Fruit fly (Drosophila melanogaster) whole organism, embryonic: Measurements from ENCODE around the gene CG7370.

Experiments
- Asciz ChIP-seq: fragments of 200-800 bp; sonication (Bioruptor generic); optimal IDR thresholded peaks from 2 replicates; lab custom pipeline; 2017; ENCODE audit warnings: missing biosample characterization, mild to moderate bottlenecking, missing genetic modification characterization, missing genetic modification reagents
- Atf-2 ChIP-seq: fragments of 200-800 bp; sonication (Bioruptor generic); optimal IDR thresholded peaks from 2 replicates; lab custom pipeline; 2016; ENCODE audit warnings: missing biosample characterization, missing genetic modification characterization
- Atf3 ChIP-seq: fragments of 200-800 bp; sonication (Bioruptor generic); optimal IDR thresholded peaks from 3 replicates; lab custom pipeline; 2016; ENCODE audit warnings: missing biosample characterization, missing genetic modification characterization
- Bteb2 ChIP-seq: fragments of 200-800 bp; sonication (Bioruptor generic); optimal IDR thresholded peaks from 2 replicates; lab custom pipeline; 2016; ENCODE audit warnings: missing biosample characterization, missing genetic modification characterization
- CG10366 ChIP-seq: fragments of 200-800 bp; sonication (Bioruptor generic); IDR thresholded peaks from 2 replicates; pipeline ENCODE4 v1.3.6; 2022; ENCODE audit warnings: missing biosample characterization, missing genetic modification characterization
- CG11695 ChIP-seq: fragments of 200-800 bp; sonication (Bioruptor generic); IDR thresholded peaks from 3 replicates; pipeline ENCODE4 v1.3.6; 2022; ENCODE audit warnings: missing biosample characterization, missing genetic modification characterization
- CG11696 ChIP-seq: fragments of 200-800 bp; sonication (Bioruptor generic); IDR thresholded peaks from 2 replicates; pipeline ENCODE4 v1.3.6; 2022; ENCODE audit warnings: missing biosample characterization, missing genetic modification characterization
- CG13287 ChIP-seq: fragments of 200-800 bp; sonication (Bioruptor generic); IDR thresholded peaks from 2 replicates; pipeline ENCODE4 v1.3.6; 2022; ENCODE audit warnings: missing biosample characterization, missing genetic modification characterization; ENCODE audit not compliant: partially characterized antibody
- CG1529 ChIP-seq: fragments of 200-800 bp; sonication (Bioruptor generic); optimal IDR thresholded peaks from 3 replicates; lab custom pipeline; 2018; ENCODE audit warnings: missing biosample characterization, missing genetic modification characterization
- CG1602 ChIP-seq: fragments of 200-800 bp; sonication (Bioruptor generic); optimal IDR thresholded peaks from 3 replicates; lab custom pipeline; 2016; ENCODE audit warnings: missing biosample characterization, missing genetic modification characterization
- CG16813 ChIP-seq: fragments of 200-800 bp; sonication (Bioruptor generic); IDR thresholded peaks from 3 replicates; pipeline ENCODE4 v1.3.6; 2022; ENCODE audit warnings: missing biosample characterization, missing genetic modification characterization; ENCODE audit not compliant: partially characterized antibody
- CG18599 ChIP-seq: fragments of 200-800 bp; sonication (Bioruptor generic); optimal IDR thresholded peaks from 3 replicates; lab custom pipeline; 2017; ENCODE audit warnings: missing biosample characterization, missing genetic modification characterization, mild to moderate bottlenecking, moderate library complexity, missing genetic modification reagents
- CG2875 ChIP-seq: fragments of 200-800 bp; sonication (Bioruptor generic); optimal IDR thresholded peaks from 2 replicates; lab custom pipeline; 2017; ENCODE audit warnings: missing biosample characterization, mild to moderate bottlenecking, missing genetic modification characterization, missing genetic modification reagents
- CG3065 ChIP-seq: fragments of 200-800 bp; sonication (Bioruptor generic); optimal IDR thresholded peaks from 2 replicates; lab custom pipeline; 2016; ENCODE audit warnings: missing biosample characterization, missing genetic modification characterization
- CG32772 ChIP-seq: fragments of 200-800 bp; sonication (Bioruptor generic); IDR thresholded peaks from 2 replicates; pipeline ENCODE4 v1.3.6; 2022; ENCODE audit warnings: missing biosample characterization, missing genetic modification characterization
- CG34376 ChIP-seq: fragments of 200-800 bp; sonication (Bioruptor generic); optimal IDR thresholded peaks from 2 replicates; lab custom pipeline; 2018; ENCODE audit warnings: missing biosample characterization, mild to moderate bottlenecking, missing genetic modification characterization
- CG4404 ChIP-seq: fragments of 200-800 bp; sonication (Bioruptor generic); IDR thresholded peaks from 2 replicates; pipeline ENCODE4 v1.3.6; 2022; ENCODE audit warnings: missing biosample characterization, missing genetic modification characterization
- CG5245 ChIP-seq: fragments of 200-800 bp; sonication (Bioruptor generic); optimal IDR thresholded peaks from 3 replicates; lab custom pipeline; 2016; ENCODE audit warnings: missing biosample characterization, missing genetic modification characterization
- CG6813 ChIP-seq: fragments of 200-800 bp; sonication (Bioruptor generic); optimal IDR thresholded peaks from 2 replicates; lab custom pipeline; 2017; ENCODE audit warnings: missing biosample characterization, missing genetic modification characterization, mild to moderate bottlenecking, moderate library complexity, missing genetic modification reagents
- CG9215 ChIP-seq: fragments of 200-800 bp; sonication (Bioruptor generic); IDR thresholded peaks from 2 replicates; pipeline ENCODE4 v1.3.6; 2022; ENCODE audit warnings: missing biosample characterization, missing genetic modification characterization
- CG9817 ChIP-seq: fragments of 200-800 bp; sonication (Bioruptor generic); optimal IDR thresholded peaks from 2 replicates; lab custom pipeline; 2018; ENCODE audit warnings: missing biosample characterization, mild to moderate bottlenecking, missing genetic modification characterization, moderate library complexity
- Camta ChIP-seq: fragments of 200-800 bp; sonication (Bioruptor generic); optimal IDR thresholded peaks from 2 replicates; lab custom pipeline; 2016; ENCODE audit warnings: missing biosample characterization, missing genetic modification characterization
- CrebB ChIP-seq: fragments of 200-800 bp; sonication (Bioruptor generic); optimal IDR thresholded peaks from 3 replicates; lab custom pipeline; 2018; ENCODE audit warnings: missing biosample characterization, mild to moderate bottlenecking, missing genetic modification characterization
- Dip2 ChIP-seq: fragments of 200-800 bp; sonication (Bioruptor generic); IDR thresholded peaks from 2 replicates; pipeline ENCODE4 v1.3.6; 2022; ENCODE audit warnings: missing biosample characterization, missing genetic modification characterization
- Dll ChIP-seq: fragments of 200-800 bp; sonication (Bioruptor generic); IDR thresholded peaks from 4 replicates; pipeline ENCODE4 v1.3.6; 2022; ENCODE audit warnings: missing biosample characterization, missing genetic modification characterization; ENCODE audit not compliant: partially characterized antibody
- E2f2 ChIP-seq: fragments of 200-800 bp; sonication (Bioruptor generic); IDR thresholded peaks from 2 replicates; pipeline ENCODE4 v1.3.6; 2022; ENCODE audit warnings: missing biosample characterization, missing genetic modification characterization
- Elba2 ChIP-seq: fragments of 200-800 bp; sonication (Bioruptor generic); optimal IDR thresholded peaks from 3 replicates; lab custom pipeline; 2016; ENCODE audit warnings: missing biosample characterization, missing genetic modification characterization
- Fer3 ChIP-seq: fragments of 200-800 bp; sonication (Bioruptor generic); optimal IDR thresholded peaks from 2 replicates; lab custom pipeline; 2018; ENCODE audit warnings: missing biosample characterization, mild to moderate bottlenecking, missing genetic modification characterization, moderate library complexity
- GATAe ChIP-seq: fragments of 200-800 bp; sonication (Bioruptor generic); conservative IDR thresholded peaks from 2 replicates; pipeline ENCODE4 v1.3.6; 2022; ENCODE audit warnings: missing biosample characterization, missing genetic modification characterization
- Gsc ChIP-seq: fragments of 200-800 bp; sonication (Bioruptor generic); IDR thresholded peaks from 2 replicates; pipeline ENCODE4 v1.3.6; 2022; ENCODE audit warnings: missing biosample characterization, missing genetic modification characterization
- HHEX ChIP-seq: fragments of 200-800 bp; sonication (Bioruptor generic); optimal IDR thresholded peaks from 3 replicates; lab custom pipeline; 2017; ENCODE audit warnings: missing biosample characterization, mild to moderate bottlenecking, missing genetic modification characterization, missing genetic modification reagents
- Hsf ChIP-seq: fragments of 200-800 bp; sonication (Bioruptor generic); optimal IDR thresholded peaks from 3 replicates; lab custom pipeline; 2016; ENCODE audit warnings: missing biosample characterization, missing genetic modification characterization
- NC2β ChIP-seq: fragments of 200-800 bp; sonication (Bioruptor generic); optimal IDR thresholded peaks from 2 replicates; lab custom pipeline; 2016; ENCODE audit warnings: missing biosample characterization, missing genetic modification characterization
- Taf1 ChIP-seq: fragments of 200-800 bp; sonication (Bioruptor generic); IDR thresholded peaks from 2 replicates; pipeline ENCODE4 v1.3.6; 2022; ENCODE audit warnings: missing biosample characterization, missing genetic modification characterization
- Trl ChIP-seq, 3 experiments: fragments of >200 bp in 2 of 3; fragments of 200-800 bp in 1 of 3; sonication (Bioruptor generic) in 1 of 3; optimal IDR thresholded peaks; 2 replicates in 1 of 3; 3 replicates in 2 of 3; lab custom pipeline; 2016 to 2017; ENCODE audit warnings: missing biosample characterization in 1 of 3, missing genetic modification characterization in 1 of 3
- crc ChIP-seq: fragments of 200-800 bp; sonication (Bioruptor generic); optimal IDR thresholded peaks from 2 replicates; lab custom pipeline; 2016; ENCODE audit warnings: missing biosample characterization, missing genetic modification characterization
- dimm ChIP-seq: fragments of 200-800 bp; sonication (Bioruptor generic); IDR thresholded peaks from 2 replicates; pipeline ENCODE4 v1.3.6; 2022; ENCODE audit warnings: missing biosample characterization, missing genetic modification characterization
- dm ChIP-seq: fragments of 200-800 bp; sonication (Bioruptor generic); optimal IDR thresholded peaks from 3 replicates; lab custom pipeline; 2016; ENCODE audit warnings: missing biosample characterization, missing genetic modification characterization
- dmrt11E ChIP-seq: fragments of 200-800 bp; sonication (Bioruptor generic); optimal IDR thresholded peaks from 3 replicates; lab custom pipeline; 2018; ENCODE audit warnings: missing biosample characterization, mild to moderate bottlenecking, missing genetic modification characterization, moderate library complexity
- dmrt99B ChIP-seq: fragments of 200-800 bp; sonication (Bioruptor generic); optimal IDR thresholded peaks from 2 replicates; lab custom pipeline; 2018; ENCODE audit warnings: missing biosample characterization, mild to moderate bottlenecking, missing genetic modification characterization, moderate library complexity
- gfzf ChIP-seq: fragments of 200-800 bp; sonication (Bioruptor generic); optimal IDR thresholded peaks from 2 replicates; lab custom pipeline; 2016; ENCODE audit warnings: missing biosample characterization, mild to moderate bottlenecking, missing genetic modification characterization, moderate library complexity
- odd ChIP-seq: fragments of 200-800 bp; sonication (Bioruptor generic); optimal IDR thresholded peaks from 2 replicates; lab custom pipeline; 2017; ENCODE audit warnings: missing biosample characterization, mild to moderate bottlenecking, missing genetic modification characterization
- onecut ChIP-seq: fragments of 200-800 bp; sonication (Bioruptor generic); IDR thresholded peaks from 2 replicates; pipeline ENCODE4 v1.3.6; 2022; ENCODE audit warnings: missing biosample characterization, missing genetic modification characterization
- pita ChIP-seq: fragments of 200-800 bp; sonication (Bioruptor generic); optimal IDR thresholded peaks from 2 replicates; lab custom pipeline; 2017; ENCODE audit warnings: missing biosample characterization, mild to moderate bottlenecking, missing genetic modification characterization
- sob ChIP-seq: fragments of 200-800 bp; sonication (Bioruptor generic); IDR thresholded peaks from 2 replicates; pipeline ENCODE4 v1.3.6; 2022; ENCODE audit warnings: missing biosample characterization, missing genetic modification characterization
- sug ChIP-seq: fragments of 200-800 bp; optimal IDR thresholded peaks from 2 replicates; lab custom pipeline; 2019; ENCODE audit warnings: missing biosample characterization, mild to moderate bottlenecking, missing genetic modification characterization, moderate library complexity
- tap ChIP-seq: fragments of 200-800 bp; optimal IDR thresholded peaks from 3 replicates; lab custom pipeline; 2019; ENCODE audit warnings: missing biosample characterization, mild to moderate bottlenecking, missing genetic modification characterization, moderate library complexity
- twi ChIP-seq: fragments of 200-800 bp; optimal IDR thresholded peaks from 2 replicates; lab custom pipeline; 2019; ENCODE audit warnings: missing biosample characterization, mild to moderate bottlenecking, missing genetic modification characterization, moderate library complexity
- unc-4 ChIP-seq: fragments of 200-800 bp; sonication (Bioruptor generic); IDR thresholded peaks from 2 replicates; pipeline ENCODE4 v1.3.6; 2022; ENCODE audit warnings: missing biosample characterization, missing genetic modification characterization; ENCODE audit not compliant: partially characterized antibody
- vfl ChIP-seq: fragments of 200-800 bp; sonication (Bioruptor generic); optimal IDR thresholded peaks from 2 replicates; lab custom pipeline; 2016; ENCODE audit warnings: missing biosample characterization, missing genetic modification characterization

The CG7370 gene

dm6 chr3L:21728616-21729047 is 41.0 kb upstream of the CG7370 start, which contains the start of the genes CG11247 and Polr2H (continued):
- TF ChIP-seq CG4404 (GFP tag; lab: Robert Waterston, UW) (peak; percentile 95), tap (tag; lab: Kevin White, UChicago) (no peak), crc (GFP tag; lab: Kevin White, UChicago) (peak; percentile 84), dmrt11E (tag; lab: Kevin White, UChicago) (peak; percentile 89), onecut (GFP tag; lab: Robert Waterston, UW) (peak; percentile 61), CG16813 (peak; percentile 86), CG18599 (GFP tag; lab: Kevin White, UChicago) (peak; percentile 76), CG6813 (GFP tag; lab: Kevin White, UChicago) (no peak), sob (peak; percentile 94), NC2β (peak; percentile 94), GATAe (GFP tag; lab: Robert Waterston, UW) (peak; percentile 81), CG2875 (GFP tag; lab: Kevin White, UChicago) (peak; percentile 41), pita (no peak), Dll (GFP tag; lab: Robert Waterston, UW) (peak; percentile 87), odd (GFP tag; lab: Kevin White, UChicago) (peak; percentile 29), CG32772 (GFP tag; lab: Robert Waterston, UW) (peak; percentile 92), Hsf (GFP tag; lab: Kevin White, UChicago) (peak; percentile 97), CG11695 (peak; percentile 76; the same call in 2 of the 3 replicates), twi (tag; lab: Kevin White, UChicago) (peak; percentile 83), Atf-2 (GFP tag; lab: Kevin White, UChicago) (peak; percentile 90), CG5245 (GFP tag; lab: Kevin White, UChicago) (peak; percentile 81), dm (GFP tag; lab: Kevin White, UChicago) (peak; percentile 95), Taf1 (GFP tag; lab: Robert Waterston, UW) (peak; percentile 79), CG1529 (GFP tag; lab: Kevin White, UChicago) (peak; percentile 60), gfzf (GFP tag; lab: Kevin White, UChicago) (peak; percentile 60), CG9215 (GFP tag; lab: Robert Waterston, UW) (peak; percentile 95), CG10366 (peak; percentile 93), CG3065 (peak; percentile 84), Camta (GFP tag; lab: Kevin White, UChicago) (peak; percentile 91), vfl (GFP tag; lab: Kevin White, UChicago) (peak; percentile 86), E2f2 (GFP tag; lab: Robert Waterston, UW) (peak; percentile 59), Fer3 (tag; lab: Kevin White, UChicago) (peak; percentile 81), CG13287 (peak; percentile 85), CG9817 (tag; lab: Kevin White, UChicago) (peak; percentile 94), HHEX (GFP tag; lab: Kevin White, UChicago) (peak; percentile 71), CG1602 (GFP tag; lab: Kevin White, UChicago) (peak; percentile 93), Atf3 (GFP tag; lab: Kevin White, UChicago) (peak; percentile 90), CG11696 (GFP tag; lab: Robert Waterston, UW) (peak; percentile 46; the same call in 1 of the 2 replicates), CrebB (tag; lab: Kevin White, UChicago) (peak; percentile 76), Asciz (no peak), Elba2 (GFP tag; lab: Kevin White, UChicago) (peak; percentile 79), dimm (GFP tag; lab: Robert Waterston, UW) (peak; percentile 69), dmrt99B (tag; lab: Kevin White, UChicago) (peak; percentile 72), Gsc (GFP tag; lab: Robert Waterston, UW) (peak; percentile 86), Trl (optimal IDR thresholded peaks at IDR 0.05; lab: Kevin White, UChicago) (no peak), Trl (GFP tag; optimal IDR thresholded peaks at IDR 0.05; lab: Kevin White, UChicago) (peak; percentile 95), Bteb2 (GFP tag; lab: Kevin White, UChicago) (peak; percentile 80), sug (tag; lab: Kevin White, UChicago) (peak; percentile 88), unc-4 (peak; percentile 73), CG34376 (GFP tag; lab: Kevin White, UChicago) (peak; percentile 27), Dip2 (GFP tag; lab: Robert Waterston, UW) (peak; percentile 41; the same call in 1 of the 2 replicates)
